Fruit fly (Drosophila melanogaster) ovary, adult (tissue): Measurements from ENCODE around the gene CG15369.

ENCODE experiments used
- CG17801 ChIP-seq: fragments of 200-800 bp; optimal IDR thresholded peaks from 2 replicates; lab custom pipeline; 2019; ENCODE audit warnings: missing biosample characterization, mild to moderate bottlenecking, missing genetic modification characterization, moderate library complexity; ENCODE audit not compliant: partially characterized antibody

The CG15369 gene

dm6 chrX:9220434-9220833 is 3.8 kb downstream of the CG15369 start:
- no peak for TF ChIP-seq CG17801 (GFP tag; lab: Kevin White, UChicago)

DNA sequence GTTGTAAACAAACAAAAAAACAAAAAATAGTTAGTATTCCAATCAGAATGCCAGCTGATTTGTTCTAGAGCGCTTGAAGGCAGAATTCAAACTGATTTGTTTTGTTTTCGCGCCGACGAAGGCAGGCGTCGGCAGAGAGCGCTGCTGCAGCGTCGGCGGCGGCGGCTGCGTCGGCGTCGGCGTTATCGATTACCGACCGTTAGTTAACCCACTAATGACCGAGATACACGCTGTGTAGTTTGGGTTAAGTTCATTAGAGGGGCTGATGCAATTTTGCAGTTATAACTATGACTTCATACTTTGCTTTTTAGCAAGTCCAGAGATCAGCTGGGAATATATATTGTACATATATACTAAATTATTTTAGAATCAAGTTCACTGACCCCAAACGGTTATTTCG is 6.5 kb downstream of the CG15369 start, which contains the start of gene t:
Gene t, minus strand, starts transcription at position 76 of the 400 bp plus-strand sequence.
- TF ChIP-seq CG17801 (GFP tag; lab: Kevin White, UChicago), result no peak

dm6 chrX:9224423-9224822 is 7.8 kb downstream of the CG15369 start:
- no peak for TF ChIP-seq CG17801 (GFP tag; lab: Kevin White, UChicago)

DNA sequence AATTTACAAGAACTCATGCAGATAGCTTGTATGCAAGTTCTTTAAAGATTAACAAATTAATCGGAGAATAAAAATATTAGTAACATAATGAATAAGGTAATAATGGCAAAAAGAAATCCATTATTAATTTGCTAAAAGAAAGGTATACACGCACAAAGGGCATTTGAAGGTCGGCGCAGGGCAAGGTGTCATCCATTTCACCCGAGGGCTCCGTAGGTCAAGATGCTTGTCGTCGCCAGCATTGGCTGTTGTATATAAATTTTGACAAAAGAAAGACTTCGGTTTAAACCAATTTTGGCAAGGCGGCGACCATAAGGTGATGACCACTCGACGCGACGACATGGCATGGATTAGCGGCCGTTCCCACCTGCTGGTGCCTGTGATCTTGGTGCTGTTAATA is 8.5 kb downstream of the CG15369 start, which contains the start of gene CG15370:
Gene CG15370, plus strand, starts transcription at position 301 of the 400 bp plus-strand sequence.
- TF ChIP-seq CG17801 (GFP tag; lab: Kevin White, UChicago), result no peak

- no peak for TF ChIP-seq CG17801 (GFP tag; lab: Kevin White, UChicago)
Observed at dm6 chrX:9226837-9227236, 10.2 kb downstream of the CG15369 start, which contains the start of gene Gr8a. Gene Gr8a, plus strand, starts transcription at chrX:9227137.

DNA sequence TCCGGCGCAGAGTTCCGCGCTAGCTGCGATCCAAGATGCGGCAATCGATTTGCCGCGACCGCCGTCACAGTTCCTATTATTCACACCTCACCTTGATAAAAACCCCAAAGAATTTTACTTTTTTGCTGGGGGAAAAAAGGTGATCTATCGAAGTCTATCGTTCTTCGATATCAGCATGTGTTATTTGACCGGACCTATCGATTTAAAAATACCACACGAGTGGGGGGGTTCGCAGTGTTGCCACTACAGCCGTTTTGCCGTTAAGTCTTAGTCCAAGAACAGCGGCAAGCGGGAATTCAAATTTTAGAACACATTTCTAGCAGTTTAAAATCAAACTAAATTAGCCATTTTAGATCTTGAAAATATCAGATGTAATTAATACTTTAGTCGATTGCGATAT is 15.5 kb downstream of the CG15369 start, which contains the start of gene CG12121:
Gene CG12121, minus strand, starts transcription at position 180 of the 400 bp plus-strand sequence.
- TF ChIP-seq CG17801 (GFP tag; lab: Kevin White, UChicago), result peak; percentile 35

DNA sequence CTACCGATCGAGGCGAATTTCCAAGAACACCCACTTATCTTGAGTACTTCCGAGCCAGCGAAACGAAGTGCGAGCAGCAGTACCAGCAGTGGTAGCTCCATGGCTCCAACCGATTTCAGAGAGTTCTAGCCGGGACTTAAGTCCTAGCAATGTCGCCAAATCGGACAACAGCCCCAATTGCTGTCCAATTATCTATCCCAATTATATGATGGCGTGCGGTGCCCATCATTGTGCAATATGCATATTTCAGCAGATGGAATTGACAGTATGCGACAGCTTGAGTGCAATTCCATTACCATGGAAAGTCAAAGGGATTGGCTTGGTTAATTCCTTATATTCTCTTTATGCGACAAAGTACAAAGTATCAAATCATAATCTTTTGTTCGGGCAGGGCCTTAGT is 19.8 kb downstream of the CG15369 start, which contains the start of gene Ir8a:
Gene Ir8a, minus strand, starts transcription at position 101 of the 400 bp plus-strand sequence.
- no peak for TF ChIP-seq CG17801 (GFP tag; lab: Kevin White, UChicago)

DNA sequence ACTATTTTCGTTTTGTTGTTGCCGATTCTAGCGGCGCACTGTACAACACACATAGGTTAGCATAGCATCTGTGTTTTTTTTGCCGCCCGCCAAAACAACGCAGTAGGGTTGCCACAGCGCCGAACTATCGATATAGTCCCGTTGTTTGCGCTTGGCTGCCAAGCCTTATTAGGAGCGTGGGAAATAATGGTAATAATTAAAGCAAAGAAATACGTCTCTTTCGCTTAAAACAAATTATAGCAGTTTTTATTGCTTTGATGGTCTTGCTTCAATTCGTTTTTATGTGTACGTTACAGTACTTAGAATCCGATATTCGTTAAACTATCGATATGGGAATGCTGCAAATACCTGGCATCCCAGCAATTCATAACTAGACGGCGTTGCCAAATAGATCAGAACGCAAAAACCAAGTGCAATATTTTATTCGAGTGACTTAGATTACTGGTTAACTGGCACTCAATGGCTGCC is 26.8 kb downstream of the CG15369 start, which contains the start of the genes mxc and Larp7:
Gene mxc, minus strand, starts transcription at position 51 of the 468 bp plus-strand sequence.
Gene Larp7, plus strand, starts transcription at position 401 of the 468 bp plus-strand sequence.
- TF ChIP-seq CG17801 (GFP tag; lab: Kevin White, UChicago), result peak; percentile 72

DNA sequence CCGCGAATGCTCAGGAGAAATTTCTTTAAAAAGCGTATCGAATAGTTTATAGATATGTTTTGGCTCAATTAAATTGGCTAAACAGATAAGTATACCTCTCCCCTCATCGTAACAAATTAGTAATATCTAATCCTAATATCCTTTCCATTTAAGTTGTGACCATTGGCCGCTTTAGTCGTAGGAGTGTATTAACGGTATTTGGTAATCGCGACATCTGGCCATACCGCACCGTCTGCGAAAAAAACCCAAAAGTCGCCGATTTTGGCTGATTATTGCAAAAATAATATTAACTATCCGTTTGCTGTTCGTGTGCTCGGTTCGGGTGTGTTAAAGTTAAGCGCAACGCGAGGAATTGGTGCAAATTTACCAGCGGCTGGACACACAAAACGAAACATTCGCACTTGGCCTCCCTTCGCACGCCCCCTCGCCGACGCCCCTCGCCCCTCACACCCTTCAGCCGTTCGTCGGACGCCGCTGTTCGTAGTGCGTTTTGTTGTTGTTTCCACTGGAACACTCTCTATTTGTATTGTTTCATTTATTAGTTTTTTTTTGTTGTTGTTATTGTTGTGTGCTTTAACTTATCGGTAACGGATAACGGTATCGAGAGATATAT is 30.6 kb downstream of the CG15369 start, which contains the start of the genes amx and Dsor1:
Gene amx, minus strand, starts transcription at position 166 of the 613 bp plus-strand sequence.
Gene Dsor1, plus strand, starts transcription at position 172 of the 613 bp plus-strand sequence.
- no peak for TF ChIP-seq CG17801 (GFP tag; lab: Kevin White, UChicago)

dm6 chrX:9248040-9248439 is 31.4 kb downstream of the CG15369 start:
- TF ChIP-seq CG17801 (GFP tag; lab: Kevin White, UChicago), result no peak

DNA sequence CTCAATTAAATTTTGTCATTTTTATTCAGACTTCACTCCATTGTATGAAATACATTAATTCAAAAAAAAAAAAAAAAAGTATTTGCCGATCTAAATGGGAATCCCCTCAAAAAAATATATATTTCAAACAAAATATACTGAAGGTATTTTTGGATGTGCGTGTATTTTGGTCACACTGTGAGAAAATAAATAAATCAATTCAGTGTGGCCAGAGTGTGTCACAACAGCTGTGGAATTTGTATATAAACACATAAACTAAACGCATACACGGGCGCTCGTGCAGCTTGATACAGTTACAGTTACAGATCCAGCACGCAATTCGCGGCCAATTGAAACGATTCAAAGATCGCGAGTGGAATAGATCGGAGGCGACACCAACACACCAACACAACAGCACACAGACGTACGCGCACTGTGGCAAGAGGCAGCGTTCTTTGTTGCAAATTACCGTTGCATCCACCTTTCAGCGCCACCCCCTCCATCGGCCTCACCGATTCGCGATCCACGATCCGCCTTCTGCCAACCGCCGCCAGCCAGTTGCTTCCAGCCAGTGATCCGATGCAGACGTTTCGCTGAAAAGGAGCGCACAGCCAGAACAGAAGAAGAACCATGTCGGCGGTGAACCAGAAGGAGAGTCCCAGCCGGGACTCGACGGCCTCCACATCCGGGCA is 33.6 kb downstream of the CG15369 start, which contains the start of gene CG17754:
Gene CG17754, plus strand, starts transcription at position 260 of the 671 bp plus-strand sequence.
- peak; percentile 62 for TF ChIP-seq CG17801 (GFP tag; lab: Kevin White, UChicago)

dm6 chrX:9251212-9251877 is 34.7 kb downstream of the CG15369 start:
- TF ChIP-seq CG17801 (GFP tag; lab: Kevin White, UChicago), result no peak

dm6 chrX:9252051-9252708 is 35.5 kb downstream of the CG15369 start:
- TF ChIP-seq CG17801 (GFP tag; lab: Kevin White, UChicago), result no peak

DNA sequence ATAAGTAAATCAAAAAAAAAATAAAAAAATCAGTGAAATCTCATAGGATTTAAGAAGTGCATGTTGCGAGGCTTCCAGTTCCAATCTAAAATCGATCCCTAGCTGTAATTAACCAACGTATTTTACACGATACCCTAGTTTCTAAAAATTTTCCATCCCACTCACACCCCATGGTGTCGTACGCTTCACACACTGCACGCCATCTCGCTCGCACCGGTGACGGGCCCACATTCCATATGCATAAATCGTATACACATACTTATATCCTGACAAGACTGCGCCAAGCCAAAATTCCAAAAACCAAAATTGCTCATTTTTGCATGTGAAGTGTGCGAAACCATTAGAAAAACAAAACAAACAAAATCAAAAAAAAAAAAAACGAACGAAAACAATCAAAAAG is 38.3 kb downstream of the CG15369 start:
- TF ChIP-seq CG17801 (GFP tag; lab: Kevin White, UChicago), result no peak
